Worm (Caenorhabditis elegans) whole organism, L4/young adult: ENCODE results near the gene C50E10.2.

ENCODE experiments used
- dao-5 ChIP-seq: sonication (generic microtip); optimal IDR thresholded peaks from 2 replicates; lab custom pipeline; 2016; ENCODE audit warnings: missing genotype, missing genetic modification characterization, moderate library complexity, missing compliant biosample characterization
- him-1 ChIP-seq: sonication (generic microtip); optimal IDR thresholded peaks from 2 replicates; lab custom pipeline; 2016; ENCODE audit warnings: missing genotype, missing genetic modification reagents, missing genetic modification characterization, missing compliant biosample characterization

DNA sequence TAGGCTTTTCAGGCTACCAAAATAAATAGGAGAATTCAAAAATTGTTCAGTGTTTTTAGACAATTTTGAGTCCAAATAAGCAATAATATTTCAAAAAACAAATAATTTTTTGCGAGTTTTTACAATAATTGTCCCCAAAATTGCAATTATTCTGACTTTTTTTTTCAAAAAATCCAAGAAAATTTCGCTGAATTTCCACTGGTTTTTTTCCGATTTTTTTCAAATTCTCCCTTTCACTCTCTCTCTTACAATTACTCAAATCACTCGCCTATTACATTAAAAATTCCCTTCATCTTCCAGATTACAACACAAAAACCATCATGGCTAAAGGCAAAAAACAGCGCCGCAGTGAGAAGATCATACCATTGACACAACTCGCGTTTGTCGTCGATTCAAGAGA lies 20.4 kb downstream of the C50E10.2 start, which contains the start of gene Y57A10A.31:
- TF ChIP-seq dao-5 (tag; lab: Kevin White, UChicago): no peak
- no peak for TF ChIP-seq him-1 (tag; lab: Kevin White, UChicago)
